Fruit fly (Drosophila melanogaster): ENCODE results near the gene kel.

kel gene

dm6 chr2L:18150393-18151133, 12.7 kb upstream of the kel start (continued):
- TF ChIP-seq OdsH (GFP tag; optimal IDR thresholded peaks at IDR 0.05): peak; percentile 47
- TF ChIP-seq CG15336 (GFP tag; IDR thresholded peaks at IDR 0.05): peak; percentile 51
- TF ChIP-seq esn (GFP tag; optimal IDR thresholded peaks at IDR 0.05): peak; percentile 26
- TF ChIP-seq Met (GFP tag; optimal IDR thresholded peaks at IDR 0.05): peak; percentile 45
- no peak for TF ChIP-seq CG6808 (GFP tag; optimal IDR thresholded peaks at IDR 0.05)
- no peak for TF ChIP-seq CG3032 (tag; optimal IDR thresholded peaks at IDR 0.05)
- TF ChIP-seq Eip78C (GFP tag): peak; percentile 86
- peak; percentile 18 for TF ChIP-seq fd59A (GFP tag; optimal IDR thresholded peaks at IDR 0.05)
- TF ChIP-seq Gug (GFP tag; IDR thresholded peaks at IDR 0.05): peak; percentile 37; the same call in 1 of the 2 replicates
- peak; percentile 78 for TF ChIP-seq svp (GFP tag)
- peak; percentile 37 for TF ChIP-seq dac (GFP tag; optimal IDR thresholded peaks at IDR 0.05)
- peak; percentile 47 for TF ChIP-seq Sox14 (GFP tag; optimal IDR thresholded peaks at IDR 0.05)
- 0 out of 2 replicates have a peak, but pooled peaks have one; percentile 6 for TF ChIP-seq CG11294 (GFP tag; IDR thresholded peaks at IDR 0.05)
- TF ChIP-seq acj6 (GFP tag; optimal IDR thresholded peaks at IDR 0.05): peak; percentile 5
- peak; percentile 5 for TF ChIP-seq spab (GFP tag; optimal IDR thresholded peaks at IDR 0.05)
- peak; percentile 47 for TF ChIP-seq Smox (GFP tag; optimal IDR thresholded peaks at IDR 0.05)
- no peak for TF ChIP-seq CG6854 (GFP tag; optimal IDR thresholded peaks at IDR 0.05)
- no peak for TF ChIP-seq fkh (GFP tag; optimal IDR thresholded peaks at IDR 0.05)
- peak; percentile 49 for TF ChIP-seq achi (GFP tag; optimal IDR thresholded peaks at IDR 0.05)

DNA sequence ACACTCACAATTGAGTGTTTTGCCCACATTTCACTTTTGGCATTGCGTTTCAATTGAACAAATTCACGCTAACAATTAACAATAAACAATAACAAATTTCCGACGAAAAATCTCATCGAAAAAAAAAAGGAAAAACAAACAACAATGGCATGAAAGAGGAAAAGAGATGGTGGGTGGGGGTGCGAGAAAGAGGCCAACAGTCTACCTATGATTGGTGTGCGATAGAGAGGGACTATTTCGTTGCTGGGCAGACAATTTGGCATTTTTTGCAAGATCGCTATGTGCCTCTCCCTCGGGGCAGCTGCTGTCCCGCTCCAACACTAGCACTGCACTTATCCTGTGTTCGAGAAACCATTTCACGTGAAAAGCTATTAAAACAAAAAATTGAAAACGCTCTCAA, 12.0 kb upstream of the kel start:
- TF ChIP-seq salr (GFP tag; optimal IDR thresholded peaks at IDR 0.05) (no peak), Sox102F (GFP tag; optimal IDR thresholded peaks at IDR 0.05) (no peak)

DNA sequence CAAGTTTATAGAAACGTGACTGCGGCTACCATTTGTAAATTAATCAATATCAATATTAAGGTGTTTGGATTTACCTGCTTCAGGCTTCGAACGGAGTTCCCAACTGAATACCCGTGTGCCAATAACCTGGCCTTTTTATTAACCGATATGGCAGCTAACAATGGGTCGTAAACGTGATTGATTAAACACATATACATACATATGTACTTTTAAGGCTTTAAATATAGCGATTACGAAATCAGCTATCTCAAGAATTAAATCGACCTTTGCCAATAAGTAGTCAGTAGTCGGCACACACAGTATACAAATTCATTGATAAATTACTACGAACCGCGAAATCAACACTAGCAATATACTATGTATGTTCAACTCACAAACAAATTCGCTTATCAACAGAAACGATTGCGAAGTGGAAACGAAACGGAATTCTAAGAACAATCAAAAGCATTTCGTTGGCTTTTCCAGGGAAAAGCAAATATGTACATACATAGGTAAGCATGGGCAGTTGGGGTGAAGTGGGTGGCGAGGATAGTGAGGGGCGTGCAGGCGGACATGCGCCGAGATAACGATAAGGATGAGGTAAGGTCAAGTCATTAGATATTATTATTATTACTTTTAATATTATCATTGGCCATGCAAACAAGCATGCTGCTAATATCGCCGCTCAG, 10.8 kb upstream of the kel start:
- TF ChIP-seq Lpt (GFP tag; optimal IDR thresholded peaks at IDR 0.05) (no peak), Gug (GFP tag; IDR thresholded peaks at IDR 0.05) (no peak), acj6 (GFP tag; optimal IDR thresholded peaks at IDR 0.05) (peak; percentile 34), CG16779 (tag; optimal IDR thresholded peaks at IDR 0.05) (peak; percentile 54), CG11762 (GFP tag; optimal IDR thresholded peaks at IDR 0.05; ENCODE audit: insufficient read depth) (no peak), Met (GFP tag; optimal IDR thresholded peaks at IDR 0.05) (peak; percentile 5), CG6808 (GFP tag; optimal IDR thresholded peaks at IDR 0.05) (peak; percentile 30), CG10669 (GFP tag; optimal IDR thresholded peaks at IDR 0.05) (peak; percentile 34), CG8319 (GFP tag; optimal IDR thresholded peaks at IDR 0.05) (no peak), CG3919 (GFP tag; optimal IDR thresholded peaks at IDR 0.05) (no peak), Eip78C (GFP tag) (peak; percentile 33), CG11294 (GFP tag; IDR thresholded peaks at IDR 0.05) (no peak), Blimp-1 (GFP tag; optimal IDR thresholded peaks at IDR 0.05) (no peak), CG4318 (GFP tag; optimal IDR thresholded peaks at IDR 0.05) (no peak), fkh (GFP tag; optimal IDR thresholded peaks at IDR 0.05) (peak; percentile 97), CG11902 (GFP tag; optimal IDR thresholded peaks at IDR 0.05) (no peak), spab (GFP tag; optimal IDR thresholded peaks at IDR 0.05) (peak; percentile 12), CG6276 (GFP tag; optimal IDR thresholded peaks at IDR 0.05) (peak; percentile 4), esn (GFP tag; optimal IDR thresholded peaks at IDR 0.05) (peak; percentile 12), CG6854 (GFP tag; optimal IDR thresholded peaks at IDR 0.05) (peak; percentile 17), pdm3 (GFP tag; optimal IDR thresholded peaks at IDR 0.05) (no peak), Sox15 (GFP tag; optimal IDR thresholded peaks at IDR 0.05) (no peak), fd59A (GFP tag; optimal IDR thresholded peaks at IDR 0.05) (no peak), svp (GFP tag) (peak; percentile 48), Eip93F (GFP tag; optimal IDR thresholded peaks at IDR 0.05) (peak; percentile 45), vri (GFP tag; optimal IDR thresholded peaks at IDR 0.05) (peak; percentile 91)
